Fruit fly (Drosophila melanogaster): Measurements from ENCODE around the gene Rai1.

Gene Rai1

dm6 chrX:16809093-16809492 lies 5.9 kb upstream of the Rai1 start:
- no peak for TF ChIP-seq insv (optimal IDR thresholded peaks at IDR 0.05)
- TF ChIP-seq Myc (optimal IDR thresholded peaks at IDR 0.05), result no peak
- TF ChIP-seq h (optimal IDR thresholded peaks at IDR 0.05), result no peak
- no peak for TF ChIP-seq Sin3A (optimal IDR thresholded peaks at IDR 0.05)
- TF ChIP-seq ttk (optimal IDR thresholded peaks at IDR 0.05), result no peak
- TF ChIP-seq psq (optimal IDR thresholded peaks at IDR 0.05), result no peak

- TF ChIP-seq Sin3A (optimal IDR thresholded peaks at IDR 0.05), result no peak
- TF ChIP-seq Myc (optimal IDR thresholded peaks at IDR 0.05), result no peak
- no peak for TF ChIP-seq ttk (optimal IDR thresholded peaks at IDR 0.05)
- no peak for TF ChIP-seq insv (optimal IDR thresholded peaks at IDR 0.05)
- no peak for TF ChIP-seq psq (optimal IDR thresholded peaks at IDR 0.05)
- TF ChIP-seq h (optimal IDR thresholded peaks at IDR 0.05), result no peak
Measured at dm6 chrX:16808654-16809053, 5.5 kb upstream of the Rai1 start.

- TF ChIP-seq ttk (optimal IDR thresholded peaks at IDR 0.05), result no peak
- no peak for TF ChIP-seq Sin3A (optimal IDR thresholded peaks at IDR 0.05)
- TF ChIP-seq psq (optimal IDR thresholded peaks at IDR 0.05), result no peak
- TF ChIP-seq h (optimal IDR thresholded peaks at IDR 0.05), result no peak
- TF ChIP-seq Myc (optimal IDR thresholded peaks at IDR 0.05), result no peak
- TF ChIP-seq insv (optimal IDR thresholded peaks at IDR 0.05), result no peak
Measured at dm6 chrX:16805768-16806167, 2.6 kb upstream of the Rai1 start, which contains the start of gene ppk28. Gene ppk28 (plus strand): TSS chrX:16806068.

dm6 chrX:16800530-16801027 lies 2.6 kb downstream of the Rai1 start, which contains the start of the genes CG9132 and CG4789:
Gene CG9132 (minus strand): TSS chrX:16800710.
Gene CG4789 (plus strand): TSS chrX:16800930.
- TF ChIP-seq h (optimal IDR thresholded peaks at IDR 0.05) (no peak), ttk (optimal IDR thresholded peaks at IDR 0.05) (no peak), insv (optimal IDR thresholded peaks at IDR 0.05) (no peak), Myc (optimal IDR thresholded peaks at IDR 0.05) (no peak), Sin3A (optimal IDR thresholded peaks at IDR 0.05) (no peak), psq (optimal IDR thresholded peaks at IDR 0.05) (no peak)

- no peak for TF ChIP-seq ttk (optimal IDR thresholded peaks at IDR 0.05)
- no peak for TF ChIP-seq insv (optimal IDR thresholded peaks at IDR 0.05)
- TF ChIP-seq Sin3A (optimal IDR thresholded peaks at IDR 0.05), result no peak
- TF ChIP-seq h (optimal IDR thresholded peaks at IDR 0.05), result no peak
- no peak for TF ChIP-seq Myc (optimal IDR thresholded peaks at IDR 0.05)
- no peak for TF ChIP-seq psq (optimal IDR thresholded peaks at IDR 0.05)
Measured at dm6 chrX:16799914-16800313, 3.2 kb downstream of the Rai1 start.

- TF ChIP-seq ttk (optimal IDR thresholded peaks at IDR 0.05) (no peak), psq (optimal IDR thresholded peaks at IDR 0.05) (no peak), Myc (optimal IDR thresholded peaks at IDR 0.05) (no peak), Sin3A (optimal IDR thresholded peaks at IDR 0.05) (no peak), insv (optimal IDR thresholded peaks at IDR 0.05) (no peak)
Measured at dm6 chrX:16798166-16798565, 5.0 kb downstream of the Rai1 start.

- TF ChIP-seq Myc (optimal IDR thresholded peaks at IDR 0.05) (no peak), Sin3A (optimal IDR thresholded peaks at IDR 0.05) (no peak), h (optimal IDR thresholded peaks at IDR 0.05) (no peak), insv (optimal IDR thresholded peaks at IDR 0.05) (no peak), ttk (optimal IDR thresholded peaks at IDR 0.05) (no peak), psq (optimal IDR thresholded peaks at IDR 0.05) (no peak)
Measured at dm6 chrX:16793129-16793748, 9.9 kb downstream of the Rai1 start.

- TF ChIP-seq h (optimal IDR thresholded peaks at IDR 0.05), result no peak
- TF ChIP-seq insv (optimal IDR thresholded peaks at IDR 0.05), result no peak
- TF ChIP-seq Sin3A (optimal IDR thresholded peaks at IDR 0.05), result no peak
- TF ChIP-seq ttk (optimal IDR thresholded peaks at IDR 0.05), result no peak
- TF ChIP-seq psq (optimal IDR thresholded peaks at IDR 0.05), result no peak
- TF ChIP-seq Myc (optimal IDR thresholded peaks at IDR 0.05), result no peak
Measured at dm6 chrX:16791920-16792829, 11.0 kb downstream of the Rai1 start, which contains the start of gene CG4768. Gene CG4768 (plus strand): TSS chrX:16792119.

dm6 chrX:16791058-16791457 lies 12.1 kb downstream of the Rai1 start, which contains the start of gene Rrp45:
Gene Rrp45 (minus strand): TSS chrX:16791266.
- TF ChIP-seq ttk (optimal IDR thresholded peaks at IDR 0.05), result no peak
- TF ChIP-seq h (optimal IDR thresholded peaks at IDR 0.05), result no peak
- TF ChIP-seq insv (optimal IDR thresholded peaks at IDR 0.05), result no peak
- TF ChIP-seq psq (optimal IDR thresholded peaks at IDR 0.05), result no peak
- TF ChIP-seq Sin3A (optimal IDR thresholded peaks at IDR 0.05), result no peak
- no peak for TF ChIP-seq Myc (optimal IDR thresholded peaks at IDR 0.05)

dm6 chrX:16787416-16787900 lies 15.7 kb downstream of the Rai1 start:
- TF ChIP-seq h (optimal IDR thresholded peaks at IDR 0.05) (no peak), Myc (optimal IDR thresholded peaks at IDR 0.05) (no peak), ttk (optimal IDR thresholded peaks at IDR 0.05) (no peak), psq (optimal IDR thresholded peaks at IDR 0.05) (no peak), Sin3A (optimal IDR thresholded peaks at IDR 0.05) (no peak)

dm6 chrX:16786860-16787415 lies 16.2 kb downstream of the Rai1 start, which contains the start of the genes CG9609 and Sap30:
Gene CG9609 (minus strand): TSS chrX:16787008.
Gene Sap30 (plus strand): TSS chrX:16787283.
- no peak for TF ChIP-seq h (optimal IDR thresholded peaks at IDR 0.05)
- TF ChIP-seq Sin3A (optimal IDR thresholded peaks at IDR 0.05), result no peak
- no peak for TF ChIP-seq insv (optimal IDR thresholded peaks at IDR 0.05)

Data from Kc167 (cell line).